Worm (Caenorhabditis elegans) whole organism, early embryonic: ENCODE results near the gene Y82E9BL.3.

ENCODE experiments used
- B0310.2 ChIP-seq: sonication (generic microtip); optimal IDR thresholded peaks from 2 replicates; lab custom pipeline; 2016; ENCODE audit warnings: mild to moderate bottlenecking, missing genetic modification characterization, missing compliant biosample characterization
- hmg-4 ChIP-seq: fragments of 200-800 bp; sonication (Bioruptor generic); optimal IDR thresholded peaks from 2 replicates; lab custom pipeline; 2018; ENCODE audit warnings: mild to moderate bottlenecking, missing genetic modification characterization, missing compliant biosample characterization
- tbx-37 ChIP-seq: fragments of 200-800 bp; sonication (Bioruptor generic); conservative IDR thresholded peaks from 2 replicates; pipeline ENCODE4 v1.3.6; 2022; ENCODE audit warnings: missing genetic modification reagents, missing genetic modification characterization, missing compliant biosample characterization

ce11 chrIII:1389988-1390387, 39.3 kb upstream of the Y82E9BL.3 start:
- no peak for TF ChIP-seq B0310.2 (tag; lab: Kevin White, UChicago)
- no peak for TF ChIP-seq tbx-37 (GFP tag; lab: Robert Waterston, UW)
- TF ChIP-seq hmg-4: no peak
